Worm (Caenorhabditis elegans) whole organism, L2 larva: ENCODE measurements around the gene F49C12.5.
A peak's percentile ranks its signal among the peaks of the same experiment; 100 is the strongest.

Experiments
- C34F6.9 ChIP-seq: fragments of 150-350 bp; optimal IDR thresholded peaks from 2 replicates; lab custom pipeline; 2014; ENCODE audit warnings: missing biosample characterization, missing genetic modification characterization
- F13H6.1 ChIP-seq: sonication (generic microtip); optimal IDR thresholded peaks from 2 replicates; lab custom pipeline; 2016; ENCODE audit warnings: missing genetic modification characterization, missing compliant biosample characterization
- R02D3.7 ChIP-seq: fragments of 150-350 bp; optimal IDR thresholded peaks from 2 replicates; lab custom pipeline; 2014; ENCODE audit warnings: missing biosample characterization, missing genetic modification characterization
- alr-1 ChIP-seq: fragments of 150-350 bp; optimal IDR thresholded peaks from 2 replicates; lab custom pipeline; 2014; ENCODE audit warnings: missing biosample characterization, missing genetic modification characterization
- ama-1 ChIP-seq: fragments of 150-350 bp; optimal IDR thresholded peaks from 2 replicates; lab custom pipeline; 2018; ENCODE audit warnings: inconsistent platforms
- ceh-82 ChIP-seq: fragments of 150-350 bp; optimal IDR thresholded peaks from 2 replicates; lab custom pipeline; 2014; ENCODE audit warnings: missing biosample characterization, missing genetic modification characterization
- crh-2 ChIP-seq: sonication (generic microtip); optimal IDR thresholded peaks from 2 replicates; lab custom pipeline; 2017; ENCODE audit warnings: missing biosample characterization, missing genetic modification characterization
- dmd-4 ChIP-seq: sonication (generic microtip); optimal IDR thresholded peaks from 2 replicates; lab custom pipeline; 2017; ENCODE audit warnings: missing biosample characterization, missing genetic modification characterization
- egl-27 ChIP-seq: sonication (generic microtip); optimal IDR thresholded peaks from 3 replicates; lab custom pipeline; 2017; ENCODE audit warnings: missing biosample characterization, missing genetic modification reagents, missing genetic modification characterization
- elt-1 ChIP-seq: fragments of 150-350 bp; optimal IDR thresholded peaks from 2 replicates; lab custom pipeline; 2014; ENCODE audit warnings: missing biosample characterization, missing genetic modification characterization
- elt-3 ChIP-seq: sonication (generic microtip); optimal IDR thresholded peaks from 2 replicates; lab custom pipeline; 2017; ENCODE audit warnings: missing biosample characterization, missing genetic modification characterization
- fos-1 ChIP-seq: fragments of 150-350 bp; optimal IDR thresholded peaks from 2 replicates; lab custom pipeline; 2014; ENCODE audit warnings: missing biosample characterization, missing genetic modification characterization
- gmeb-1 ChIP-seq: fragments of 150-350 bp; optimal IDR thresholded peaks from 2 replicates; lab custom pipeline; 2014; ENCODE audit warnings: missing biosample characterization, missing genetic modification characterization
- lin-11 ChIP-seq: fragments of 150-350 bp; sonication (generic microtip); optimal IDR thresholded peaks from 2 replicates; lab custom pipeline; 2014; ENCODE audit warnings: missing biosample characterization, missing genetic modification characterization, inconsistent platforms, mixed read lengths
- lsy-2 ChIP-seq, 2 experiments: fragments of 150-350 bp in 1 of 2; sonication (generic microtip) in 1 of 2; optimal IDR thresholded peaks; 2 replicates each; lab custom pipeline; 2014 to 2017; ENCODE audit warnings: missing biosample characterization in 2 of 2, missing genetic modification characterization in 2 of 2
- mab-5 ChIP-seq: fragments of 150-350 bp; optimal IDR thresholded peaks from 2 replicates; lab custom pipeline; 2014; ENCODE audit warnings: missing biosample characterization, missing genetic modification characterization
- mbf-1 ChIP-seq: sonication (generic microtip); optimal IDR thresholded peaks from 2 replicates; lab custom pipeline; 2017; ENCODE audit warnings: missing biosample characterization, missing genetic modification characterization
- mdl-1 ChIP-seq, 2 experiments: fragments of 150-350 bp in 1 of 2; sonication (generic microtip) in 1 of 2; optimal IDR thresholded peaks; 2 replicates each; lab custom pipeline; 2017; ENCODE audit warnings: missing biosample characterization in 2 of 2, missing genetic modification characterization in 2 of 2
- nhr-11 ChIP-seq: fragments of 150-350 bp; optimal IDR thresholded peaks from 2 replicates; lab custom pipeline; 2014; ENCODE audit warnings: missing biosample characterization, missing genetic modification characterization
- nhr-12 ChIP-seq: fragments of 150-350 bp; optimal IDR thresholded peaks from 2 replicates; lab custom pipeline; 2014; ENCODE audit warnings: missing biosample characterization, missing genetic modification characterization
- nhr-129 ChIP-seq: fragments of 150-350 bp; optimal IDR thresholded peaks from 2 replicates; lab custom pipeline; 2014; ENCODE audit warnings: missing biosample characterization, missing genetic modification characterization
- nhr-23 ChIP-seq: fragments of 150-350 bp; optimal IDR thresholded peaks from 2 replicates; lab custom pipeline; 2014; ENCODE audit warnings: missing biosample characterization, missing genetic modification reagents, missing genetic modification characterization
- nhr-25 ChIP-seq: fragments of 150-350 bp; sonication (generic microtip); optimal IDR thresholded peaks from 3 replicates; lab custom pipeline; 2014; ENCODE audit warnings: missing biosample characterization, missing genetic modification characterization
- nhr-6 ChIP-seq: fragments of 150-350 bp; optimal IDR thresholded peaks from 2 replicates; lab custom pipeline; 2014; ENCODE audit warnings: missing biosample characterization, missing genetic modification characterization
- nhr-77 ChIP-seq: fragments of 150-350 bp; optimal IDR thresholded peaks from 2 replicates; lab custom pipeline; 2014; ENCODE audit warnings: missing biosample characterization, missing genetic modification characterization
- peb-1 ChIP-seq: fragments of 150-350 bp; optimal IDR thresholded peaks from 2 replicates; lab custom pipeline; 2014; ENCODE audit warnings: missing biosample characterization, missing genetic modification characterization
- sma-3 ChIP-seq: sonication (generic microtip); optimal IDR thresholded peaks from 2 replicates; lab custom pipeline; 2016; ENCODE audit warnings: missing genetic modification reagents, missing genetic modification characterization, missing compliant biosample characterization
- sma-9 ChIP-seq, 2 experiments: fragments of 150-350 bp in 1 of 2; sonication (generic microtip) in 1 of 2; optimal IDR thresholded peaks; 2 replicates each; lab custom pipeline; 2014 to 2016; ENCODE audit warnings: missing genetic modification characterization in 2 of 2, mild to moderate bottlenecking in 1 of 2, missing biosample characterization in 1 of 2, missing compliant biosample characterization in 1 of 2, missing genetic modification reagents in 1 of 2, moderate library complexity in 1 of 2
- snpc-4 ChIP-seq: fragments of 150-350 bp; optimal IDR thresholded peaks from 2 replicates; lab custom pipeline; 2014; ENCODE audit warnings: missing biosample characterization, missing genetic modification characterization
- unc-55 ChIP-seq: fragments of 150-350 bp; sonication (generic microtip); optimal IDR thresholded peaks from 3 replicates; lab custom pipeline; 2014; ENCODE audit warnings: missing biosample characterization, missing genetic modification reagents, missing genetic modification characterization
- unc-62 ChIP-seq: fragments of 150-350 bp; optimal IDR thresholded peaks from 2 replicates; lab custom pipeline; 2014; ENCODE audit warnings: missing biosample characterization, missing genetic modification reagents, missing genetic modification characterization
- zag-1 ChIP-seq: fragments of 150-350 bp; optimal IDR thresholded peaks from 2 replicates; lab custom pipeline; 2014; ENCODE audit warnings: missing biosample characterization, missing genetic modification characterization
- ztf-1 ChIP-seq: fragments of 200-800 bp; sonication (Bioruptor generic); conservative IDR thresholded peaks from 2 replicates; pipeline ENCODE4 v1.3.6; 2022; ENCODE audit warnings: missing genetic modification characterization, missing compliant biosample characterization
- ztf-11 ChIP-seq: sonication (generic microtip); optimal IDR thresholded peaks from 2 replicates; lab custom pipeline; 2017; ENCODE audit warnings: missing biosample characterization, missing genetic modification characterization
- ztf-4 ChIP-seq: fragments of 150-350 bp; optimal IDR thresholded peaks from 2 replicates; lab custom pipeline; 2014; ENCODE audit warnings: missing biosample characterization, missing genetic modification characterization

Gene F49C12.5

DNA sequence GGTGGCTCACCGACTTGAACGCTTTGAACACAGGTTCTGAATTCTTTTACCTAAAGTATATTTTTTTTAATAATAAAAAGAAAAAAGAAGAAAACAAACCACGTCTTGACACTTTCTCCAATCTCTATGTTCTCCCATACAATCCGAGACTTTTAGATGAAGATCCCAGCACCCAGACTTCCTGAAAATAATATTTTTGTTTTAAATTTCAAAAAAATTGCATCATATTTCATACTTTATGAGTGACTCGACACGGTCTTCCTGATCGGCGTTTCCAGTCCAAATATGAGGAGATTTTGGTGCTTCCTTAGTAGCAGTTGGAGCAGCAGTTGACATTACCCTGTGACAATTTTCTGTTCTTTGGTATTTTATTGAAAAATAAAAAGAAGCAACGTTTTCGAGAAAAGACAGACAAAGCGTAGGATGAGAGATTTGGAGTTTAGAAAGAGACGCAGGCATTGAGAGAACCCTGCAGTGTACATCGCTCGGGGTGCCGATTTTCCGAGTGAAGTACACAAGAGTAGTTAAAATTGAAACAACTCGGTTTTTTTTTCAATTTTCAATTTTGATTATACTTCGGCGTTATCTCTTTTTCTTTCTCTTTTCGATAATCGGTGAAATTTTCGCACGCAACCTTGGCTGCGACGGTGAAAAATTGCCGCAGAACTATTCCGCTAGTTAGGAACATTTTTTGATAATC is 31.0 kb downstream of the F49C12.5 start, which contains the start of the genes coa-4 and T20D3.14 (continued):
- TF ChIP-seq nhr-25 (tag; lab: Kevin White, UChicago) = peak; percentile 23
- TF ChIP-seq ceh-82 = no peak
- TF ChIP-seq mbf-1 (tag; lab: Kevin White, UChicago) = no peak
- TF ChIP-seq crh-2 (tag; lab: Kevin White, UChicago) = peak; percentile 66
- peak; percentile 28 for TF ChIP-seq F13H6.1 (tag; lab: Kevin White, UChicago)
- TF ChIP-seq peb-1 (tag; lab: Kevin White, UChicago) = no peak
- no peak for TF ChIP-seq mab-5 (tag; lab: Kevin White, UChicago)
- TF ChIP-seq gmeb-1 (tag; lab: Kevin White, UChicago) = peak; percentile 40
- TF ChIP-seq ztf-4 = no peak
- TF ChIP-seq dmd-4 (tag; lab: Kevin White, UChicago) = no peak
- TF ChIP-seq mdl-1 (tag; optimal IDR thresholded peaks at IDR 0.05; lab: Kevin White, UChicago) = no peak
- peak; percentile 59 for TF ChIP-seq nhr-129 (tag; lab: Kevin White, UChicago)
- TF ChIP-seq sma-3 = peak; percentile 19
- TF ChIP-seq unc-55 (GFP tag; lab: Kevin White, UChicago) = peak; percentile 39
- no peak for TF ChIP-seq nhr-23 (tag; lab: Kevin White, UChicago)
- no peak for TF ChIP-seq elt-3 (tag; lab: Kevin White, UChicago)
- no peak for TF ChIP-seq nhr-77
- no peak for TF ChIP-seq ztf-1 (GFP tag; lab: Robert Waterston, UW)

DNA sequence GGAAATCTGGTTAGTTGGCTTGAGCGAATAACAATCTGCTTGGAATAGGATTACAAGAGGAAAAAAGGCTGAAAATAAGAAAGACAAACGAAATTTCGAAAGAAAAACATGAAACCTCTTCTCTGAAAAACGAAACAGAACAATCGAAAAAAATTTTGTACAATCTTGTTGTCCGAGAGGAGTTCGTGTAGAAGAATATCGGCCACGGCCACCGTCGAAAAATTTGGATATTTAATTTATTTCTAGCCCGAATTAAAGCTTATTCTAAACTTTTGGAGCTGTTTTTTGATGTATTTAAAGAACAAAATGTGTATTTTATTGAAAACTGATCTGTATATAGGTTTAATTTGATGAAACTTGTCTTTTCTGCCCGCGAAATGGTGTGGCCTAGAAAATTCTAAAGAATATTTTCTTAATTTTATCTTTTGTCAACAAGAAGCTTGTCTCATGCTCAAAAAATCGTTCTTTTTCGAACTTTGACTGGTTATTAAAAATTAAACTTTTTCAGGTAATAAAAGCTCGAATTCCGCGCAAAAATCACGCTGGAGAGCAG is 31.9 kb downstream of the F49C12.5 start, which contains the start of gene T20D3.5:
Gene T20D3.5 (plus strand): TSS at position 503 of the 553 bp plus-strand sequence.
- TF ChIP-seq dmd-4 (tag; lab: Kevin White, UChicago) (no peak), C34F6.9 (tag; lab: Kevin White, UChicago) (no peak), unc-55 (GFP tag; lab: Kevin White, UChicago) (no peak), lin-11 (tag; lab: Kevin White, UChicago) (no peak), fos-1 (tag; lab: Kevin White, UChicago) (no peak), gmeb-1 (tag; lab: Kevin White, UChicago) (no peak), nhr-25 (tag; lab: Kevin White, UChicago) (no peak), nhr-77 (no peak), nhr-12 (tag; lab: Kevin White, UChicago) (no peak), F13H6.1 (tag; lab: Kevin White, UChicago) (no peak), egl-27 (no peak), elt-1 (tag; lab: Kevin White, UChicago) (no peak), snpc-4 (tag; lab: Kevin White, UChicago) (no peak), unc-62 (no peak), R02D3.7 (tag; lab: Kevin White, UChicago) (no peak)

DNA sequence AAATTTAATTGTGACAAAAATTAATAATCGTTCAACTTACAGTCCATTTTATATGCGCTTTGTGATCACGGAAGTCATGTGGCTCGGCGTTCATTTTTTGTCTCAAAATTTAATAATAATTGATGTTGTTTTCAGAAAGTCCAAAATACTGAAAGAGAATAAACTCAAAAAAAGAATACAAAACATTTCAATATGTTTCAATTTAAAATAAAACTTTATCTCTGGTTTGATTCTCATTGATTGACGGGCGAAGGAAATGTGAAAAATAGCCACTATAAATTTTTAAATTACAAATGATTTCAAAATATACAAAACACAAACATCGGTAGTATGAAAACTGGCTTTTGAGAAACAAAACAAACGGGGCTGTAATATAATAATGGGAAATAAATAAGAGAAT is 34.5 kb downstream of the F49C12.5 start, which contains the start of gene T20D3.6:
Gene T20D3.6 (minus strand): TSS at position 101 of the 400 bp plus-strand sequence.
- no peak for TF ChIP-seq nhr-11 (tag; lab: Kevin White, UChicago)
- no peak for TF ChIP-seq lsy-2 (tag; optimal IDR thresholded peaks at IDR 0.05; lab: Kevin White, UChicago)
- no peak for TF ChIP-seq sma-9 (GFP tag; optimal IDR thresholded peaks at IDR 0.05; lab: Kevin White, UChicago)
- no peak for TF ChIP-seq sma-9 (tag; optimal IDR thresholded peaks at IDR 0.05; lab: Kevin White, UChicago)
- TF ChIP-seq egl-27 = no peak
- TF ChIP-seq unc-62 = no peak
- TF ChIP-seq nhr-77 = no peak
- TF ChIP-seq alr-1 (tag; lab: Kevin White, UChicago) = no peak
- TF ChIP-seq ztf-11 = no peak
- no peak for TF ChIP-seq unc-55 (GFP tag; lab: Kevin White, UChicago)
- TF ChIP-seq zag-1 (tag; lab: Kevin White, UChicago) = no peak
- TF ChIP-seq ama-1 (lab: Kevin White, UChicago) = no peak

DNA sequence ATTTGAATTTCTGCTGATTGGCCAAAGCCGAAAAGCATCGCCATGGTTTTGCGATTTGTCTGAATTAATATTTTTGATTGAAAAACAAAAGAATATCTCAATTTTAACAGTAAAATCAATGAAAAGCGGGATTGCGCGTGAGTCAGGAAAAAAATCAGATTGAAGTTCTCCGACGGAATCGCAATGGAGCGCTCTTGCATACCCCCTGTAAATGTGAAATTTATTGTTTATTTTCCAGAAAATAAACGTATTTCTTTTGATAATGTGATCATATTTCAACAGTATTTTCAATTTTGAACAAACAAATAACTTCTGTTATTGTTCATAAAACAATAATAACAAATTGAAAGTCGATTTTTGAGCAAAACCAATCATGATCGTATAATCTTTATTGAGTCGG is 36.9 kb downstream of the F49C12.5 start, which contains the start of gene vps-26:
Gene vps-26 (minus strand): TSS at position 200 of the 400 bp plus-strand sequence.
- TF ChIP-seq dmd-4 (tag; lab: Kevin White, UChicago) (no peak), alr-1 (tag; lab: Kevin White, UChicago) (no peak), nhr-129 (tag; lab: Kevin White, UChicago) (peak; percentile 40), ama-1 (lab: Kevin White, UChicago) (no peak), lsy-2 (tag; optimal IDR thresholded peaks at IDR 0.05; lab: Kevin White, UChicago) (peak in 1 of 2 experiments; percentile 49), unc-55 (GFP tag; lab: Kevin White, UChicago) (peak; percentile 26), C34F6.9 (tag; lab: Kevin White, UChicago) (peak; percentile 48), nhr-6 (no peak), fos-1 (tag; lab: Kevin White, UChicago) (peak; percentile 47)
